Worm (Caenorhabditis elegans) whole organism, L3 larva: ENCODE data around the gene zip-9.

Experiments
- ama-1 ChIP-seq: fragments of 150-350 bp; optimal IDR thresholded peaks from 2 replicates; lab custom pipeline; 2018
- ceh-16 ChIP-seq: sonication (generic microtip); optimal IDR thresholded peaks from 2 replicates; lab custom pipeline; 2017; ENCODE audit warnings: missing biosample characterization, missing genetic modification characterization
- ceh-82 ChIP-seq: fragments of 150-350 bp; optimal IDR thresholded peaks from 2 replicates; lab custom pipeline; 2014; ENCODE audit warnings: missing biosample characterization, missing genetic modification characterization
- elt-1 ChIP-seq: fragments of 150-350 bp; optimal IDR thresholded peaks from 2 replicates; lab custom pipeline; 2014; ENCODE audit warnings: missing biosample characterization, missing genetic modification characterization
- fkh-10 ChIP-seq: sonication (generic microtip); optimal IDR thresholded peaks from 2 replicates; lab custom pipeline; 2017; ENCODE audit warnings: missing biosample characterization, missing genetic modification reagents, missing genetic modification characterization
- lin-15B ChIP-seq: fragments of 150-350 bp; optimal IDR thresholded peaks from 2 replicates; lab custom pipeline; 2014; ENCODE audit warnings: missing biosample characterization, missing genetic modification characterization
- lin-39 ChIP-seq: fragments of 150-350 bp; optimal IDR thresholded peaks from 2 replicates; lab custom pipeline; 2018; ENCODE audit warnings: missing biosample characterization, missing genetic modification reagents, missing genetic modification characterization
- nhr-23 ChIP-seq: fragments of 150-350 bp; optimal IDR thresholded peaks from 2 replicates; lab custom pipeline; 2014; ENCODE audit warnings: missing biosample characterization, missing genetic modification reagents, missing genetic modification characterization
- snpc-4 ChIP-seq: fragments of 150-350 bp; optimal IDR thresholded peaks from 2 replicates; lab custom pipeline; 2014; ENCODE audit warnings: missing biosample characterization, missing genetic modification characterization
- zag-1 ChIP-seq: fragments of 150-350 bp; optimal IDR thresholded peaks from 2 replicates; lab custom pipeline; 2014; ENCODE audit warnings: missing biosample characterization, missing genetic modification characterization

DNA sequence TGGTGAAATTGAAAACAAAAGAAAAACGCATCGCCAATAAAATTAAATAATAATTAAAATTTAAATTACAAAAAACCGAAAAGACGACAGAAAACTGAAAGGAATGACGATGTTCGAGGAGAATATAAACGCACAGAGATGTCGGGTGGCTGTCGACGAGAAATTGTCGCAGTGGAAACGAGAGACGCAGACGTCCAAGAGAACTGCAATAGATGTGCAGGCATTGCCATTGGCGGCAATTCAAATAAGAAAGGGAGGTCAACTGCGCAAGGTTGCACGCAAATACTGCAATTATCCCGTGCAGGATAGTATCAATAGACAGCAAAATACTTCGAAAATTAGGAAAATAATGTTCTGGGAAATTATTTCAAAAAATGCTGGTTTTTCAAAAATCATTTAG, 45.1 kb upstream of the zip-9 start:
- TF ChIP-seq elt-1, result peak; percentile 92
- TF ChIP-seq fkh-10 (GFP tag; lab: Kevin White, UChicago), result peak; percentile 91
- TF ChIP-seq ceh-16, result peak; percentile 28
- TF ChIP-seq nhr-23 (tag; lab: Kevin White, UChicago), result peak; percentile 100
- TF ChIP-seq lin-39 (tag; lab: Kevin White, UChicago), result peak; percentile 98
- TF ChIP-seq zag-1 (tag; lab: Kevin White, UChicago), result peak; percentile 89
- peak; percentile 96 for TF ChIP-seq ceh-82 (tag; lab: Kevin White, UChicago)
- TF ChIP-seq ama-1 (lab: Kevin White, UChicago), result peak; percentile 91
- peak; percentile 96 for TF ChIP-seq snpc-4 (tag; lab: Kevin White, UChicago)
- TF ChIP-seq lin-15B (tag; lab: Kevin White, UChicago), result peak; percentile 99
